Worm (Caenorhabditis elegans) whole organism, L3 larva: ENCODE results near the gene Y62H9A.11.

Experiments used
- mdl-1 ChIP-seq: fragments of 150-350 bp; optimal IDR thresholded peaks from 2 replicates; lab custom pipeline; 2014; ENCODE audit warnings: missing biosample characterization, missing genetic modification characterization
- pqm-1 ChIP-seq: fragments of 150-350 bp; optimal IDR thresholded peaks from 2 replicates; lab custom pipeline; 2017; ENCODE audit warnings: missing biosample characterization, missing genetic modification characterization, inconsistent platforms
- ztf-11 ChIP-seq: fragments of 150-350 bp; optimal IDR thresholded peaks from 2 replicates; lab custom pipeline; 2014; ENCODE audit warnings: missing biosample characterization, missing genetic modification characterization
- ztf-4 ChIP-seq: fragments of 150-350 bp; optimal IDR thresholded peaks from 2 replicates; lab custom pipeline; 2014; ENCODE audit warnings: missing biosample characterization, missing genetic modification characterization

ce11 chrX:11899031-11899430 lies 8.1 kb downstream of the Y62H9A.11 start:
- TF ChIP-seq ztf-11 (tag; lab: Kevin White, UChicago) = no peak
- TF ChIP-seq mdl-1 (tag; lab: Kevin White, UChicago) = no peak
- TF ChIP-seq ztf-4 (tag; lab: Kevin White, UChicago) = no peak
- no peak for TF ChIP-seq pqm-1 (tag; lab: Kevin White, UChicago)
